Worm (Caenorhabditis elegans): ENCODE results near the gene gas-1.

- TF ChIP-seq R02D3.7 (tag; optimal IDR thresholded peaks at IDR 0.05) = no peak
- no peak for TF ChIP-seq aly-2 (tag; optimal IDR thresholded peaks at IDR 0.05)
- TF ChIP-seq elt-1 (tag; optimal IDR thresholded peaks at IDR 0.05) = no peak
These were observed 37.6 kb upstream of the gas-1 start for ce11 chrX:15627814-15628213.

All from whole organism, L3 larva.